Worm (Caenorhabditis elegans) whole organism, L4 larva: Measurements from ENCODE around the gene ins-17.

ENCODE experiments used
- D1046.2 ChIP-seq: fragments of 200-800 bp; sonication (Bioruptor generic); IDR thresholded peaks from 2 replicates; pipeline ENCODE4 v1.3.6; 2022; ENCODE audit warnings: missing genetic modification characterization, missing compliant biosample characterization
- F10B5.3 ChIP-seq: sonication (generic microtip); optimal IDR thresholded peaks from 2 replicates; lab custom pipeline; 2016; ENCODE audit warnings: mild to moderate bottlenecking, missing genetic modification characterization, missing compliant biosample characterization
- F37D6.2 ChIP-seq: sonication (generic microtip); optimal IDR thresholded peaks from 2 replicates; lab custom pipeline; 2016; ENCODE audit warnings: mild to moderate bottlenecking, missing genetic modification characterization, missing compliant biosample characterization
- R02D3.7 ChIP-seq: fragments of 150-350 bp; sonication (generic microtip); optimal IDR thresholded peaks from 3 replicates; lab custom pipeline; 2014; ENCODE audit warnings: missing biosample characterization, missing genetic modification characterization
- T26A8.4 ChIP-seq: fragments of 200-800 bp; sonication (Bioruptor generic); IDR thresholded peaks from 2 replicates; pipeline ENCODE4 v1.3.6; 2022; ENCODE audit warnings: missing genetic modification characterization, missing compliant biosample characterization
- Y105C5A.15 ChIP-seq: fragments of 200-800 bp; sonication (Bioruptor generic); IDR thresholded peaks from 2 replicates; pipeline ENCODE4 v1.3.6; 2022; ENCODE audit warnings: missing genetic modification characterization, missing compliant biosample characterization
- Y48G9A.11 ChIP-seq: fragments of 200-800 bp; sonication (Bioruptor generic); IDR thresholded peaks from 2 replicates; pipeline ENCODE4 v1.3.6; 2022; ENCODE audit warnings: missing genetic modification reagents, missing genetic modification characterization, missing compliant biosample characterization
- ZK546.5 ChIP-seq, 2 experiments: sonication (generic microtip); optimal IDR thresholded peaks; 2 replicates each; lab custom pipeline; 2017; ENCODE audit warnings: missing biosample characterization in 2 of 2, missing genetic modification characterization in 2 of 2
- arid-1 ChIP-seq: fragments of 200-800 bp; sonication (Bioruptor generic); conservative IDR thresholded peaks from 2 replicates; pipeline ENCODE4 v1.3.6; 2022; ENCODE audit warnings: missing genetic modification reagents, missing genetic modification characterization, missing compliant biosample characterization
- ceh-28 ChIP-seq: fragments of 150-350 bp; optimal IDR thresholded peaks from 2 replicates; lab custom pipeline; 2014; ENCODE audit warnings: missing biosample characterization, missing genetic modification reagents, missing genetic modification characterization
- ceh-32 ChIP-seq: sonication (generic microtip); optimal IDR thresholded peaks from 2 replicates; lab custom pipeline; 2016; ENCODE audit warnings: mild to moderate bottlenecking, missing genetic modification characterization, missing compliant biosample characterization; ENCODE audit not compliant: poor library complexity
- ceh-44 ChIP-seq: fragments of 200-800 bp; sonication (Bioruptor generic); IDR thresholded peaks from 2 replicates; pipeline ENCODE4 v1.3.6; 2022; ENCODE audit warnings: missing genetic modification reagents, missing genetic modification characterization, missing compliant biosample characterization
- ces-1 ChIP-seq: fragments of 150-350 bp; sonication (generic microtip); optimal IDR thresholded peaks from 4 replicates; lab custom pipeline; 2014; ENCODE audit warnings: missing biosample characterization, missing genetic modification reagents, missing genetic modification characterization
- ctbp-1 ChIP-seq: fragments of 200-800 bp; sonication (Bioruptor generic); IDR thresholded peaks from 2 replicates; pipeline ENCODE4 v1.3.6; 2022; ENCODE audit warnings: missing genetic modification reagents, missing genetic modification characterization, missing compliant biosample characterization
- daf-19 ChIP-seq: fragments of 200-800 bp; sonication (Bioruptor generic); conservative IDR thresholded peaks from 2 replicates; pipeline ENCODE4 v1.3.6; 2022; ENCODE audit warnings: missing genetic modification characterization, missing compliant biosample characterization
- daf-8 ChIP-seq: fragments of 200-800 bp; sonication (Bioruptor generic); IDR thresholded peaks from 2 replicates; pipeline ENCODE4 v1.3.6; 2022; ENCODE audit warnings: missing genetic modification characterization, missing compliant biosample characterization
- dmd-6 ChIP-seq: fragments of 200-800 bp; sonication (Bioruptor generic); IDR thresholded peaks from 2 replicates; pipeline ENCODE4 v1.3.6; 2022; ENCODE audit warnings: missing genetic modification reagents, missing genetic modification characterization, missing compliant biosample characterization
- dmd-8 ChIP-seq: fragments of 200-800 bp; sonication (Bioruptor generic); IDR thresholded peaks from 2 replicates; pipeline ENCODE4 v1.3.6; 2022; ENCODE audit warnings: missing genetic modification characterization, missing compliant biosample characterization
- duxl-1 ChIP-seq: sonication (generic microtip); optimal IDR thresholded peaks from 2 replicates; lab custom pipeline; 2016; ENCODE audit warnings: mild to moderate bottlenecking, missing genetic modification characterization, moderate library complexity, missing compliant biosample characterization; ENCODE audit not compliant: poor library complexity
- dve-1 ChIP-seq: sonication (generic microtip); optimal IDR thresholded peaks from 2 replicates; lab custom pipeline; 2017; ENCODE audit warnings: antibody characterized with exemption, mild to moderate bottlenecking, missing genetic modification characterization, missing compliant biosample characterization; ENCODE audit not compliant: insufficient read depth
- gei-8 ChIP-seq: fragments of 200-800 bp; sonication (Bioruptor generic); optimal IDR thresholded peaks from 2 replicates; lab custom pipeline; 2018; ENCODE audit warnings: mild to moderate bottlenecking, missing genetic modification characterization, missing compliant biosample characterization
- lim-7 ChIP-seq: fragments of 200-800 bp; sonication (Bioruptor generic); IDR thresholded peaks from 2 replicates; pipeline ENCODE4 v1.3.6; 2022; ENCODE audit warnings: missing genetic modification characterization, missing compliant biosample characterization
- lin-29 ChIP-seq: fragments of 200-800 bp; sonication (Bioruptor generic); IDR thresholded peaks from 2 replicates; pipeline ENCODE4 v1.3.6; 2022; ENCODE audit warnings: missing genetic modification reagents, missing genetic modification characterization, missing compliant biosample characterization
- lin-38 ChIP-seq: fragments of 200-800 bp; sonication (Bioruptor generic); IDR thresholded peaks from 2 replicates; pipeline ENCODE4 v1.3.6; 2022; ENCODE audit warnings: missing genetic modification reagents, missing genetic modification characterization, missing compliant biosample characterization
- madf-9 ChIP-seq: fragments of 200-800 bp; sonication (Bioruptor generic); conservative IDR thresholded peaks from 2 replicates; pipeline ENCODE4 v1.3.6; 2022; ENCODE audit warnings: missing genetic modification reagents, missing genetic modification characterization, missing compliant biosample characterization
- mdl-1 ChIP-seq, 2 experiments: fragments of 150-350 bp in 1 of 2; sonication (generic microtip) in 1 of 2; optimal IDR thresholded peaks; 2 replicates each; lab custom pipeline; 2014 to 2017; ENCODE audit warnings: missing biosample characterization in 2 of 2, missing genetic modification characterization in 2 of 2
- mes-2 ChIP-seq: sonication (generic microtip); optimal IDR thresholded peaks from 2 replicates; lab custom pipeline; 2016; ENCODE audit warnings: missing genotype, mild to moderate bottlenecking, missing genetic modification characterization, missing compliant biosample characterization; ENCODE audit not compliant: poor library complexity, severe bottlenecking
- mxl-2 ChIP-seq: fragments of 200-800 bp; sonication (Bioruptor generic); conservative IDR thresholded peaks from 2 replicates; pipeline ENCODE4 v1.3.6; 2022; ENCODE audit warnings: missing genetic modification reagents, missing genetic modification characterization, missing compliant biosample characterization
- mxl-3 ChIP-seq: fragments of 200-800 bp; sonication (Bioruptor generic); optimal IDR thresholded peaks from 2 replicates; lab custom pipeline; 2018; ENCODE audit warnings: mild to moderate bottlenecking, missing genetic modification characterization, missing compliant biosample characterization
- nhr-102 ChIP-seq: sonication (generic microtip); optimal IDR thresholded peaks from 2 replicates; lab custom pipeline; 2016; ENCODE audit warnings: mild to moderate bottlenecking, missing genetic modification characterization, moderate library complexity, missing compliant biosample characterization
- nhr-11 ChIP-seq: fragments of 150-350 bp; optimal IDR thresholded peaks from 2 replicates; lab custom pipeline; 2014; ENCODE audit warnings: missing biosample characterization, missing genetic modification characterization
- nhr-111 ChIP-seq: fragments of 200-800 bp; sonication (Bioruptor generic); optimal IDR thresholded peaks from 2 replicates; lab custom pipeline; 2018; ENCODE audit warnings: mild to moderate bottlenecking, missing genetic modification characterization, missing compliant biosample characterization
- nhr-25 ChIP-seq: sonication (generic microtip); optimal IDR thresholded peaks from 2 replicates; lab custom pipeline; 2017; ENCODE audit warnings: missing genetic modification characterization, mild to moderate bottlenecking, missing compliant biosample characterization, antibody characterized with exemption, moderate library complexity, borderline replicate concordance; ENCODE audit not compliant: insufficient read depth
- nhr-28 ChIP-seq: fragments of 150-350 bp; optimal IDR thresholded peaks from 2 replicates; lab custom pipeline; 2014; ENCODE audit warnings: missing biosample characterization, missing genetic modification characterization
- nhr-76 ChIP-seq: fragments of 150-350 bp; optimal IDR thresholded peaks from 2 replicates; lab custom pipeline; 2014; ENCODE audit warnings: missing biosample characterization, missing genetic modification characterization
- pha-4 ChIP-seq, 2 experiments: fragments of 150-350 bp in 1 of 2; fragments of 200-800 bp in 1 of 2; sonication (Bioruptor generic) in 1 of 2; IDR thresholded peaks in 1 of 2; optimal IDR thresholded peaks in 1 of 2; 2 replicates each; pipeline versions ENCODE4 v1.3.6 to Lab custom; 2014 to 2022; ENCODE audit warnings: missing genetic modification characterization in 2 of 2, missing genetic modification reagents in 2 of 2, missing biosample characterization in 1 of 2, missing compliant biosample characterization in 1 of 2
- php-3 ChIP-seq: fragments of 200-800 bp; sonication (Bioruptor generic); IDR thresholded peaks from 2 replicates; pipeline ENCODE4 v1.3.6; 2022; ENCODE audit warnings: missing genetic modification reagents, missing genetic modification characterization, missing compliant biosample characterization
- rbr-2 ChIP-seq: sonication (generic microtip); optimal IDR thresholded peaks from 2 replicates; lab custom pipeline; 2016; ENCODE audit warnings: missing genotype, missing genetic modification characterization, missing compliant biosample characterization
- sdz-12 ChIP-seq: fragments of 200-800 bp; sonication (Bioruptor generic); optimal IDR thresholded peaks from 2 replicates; lab custom pipeline; 2018; ENCODE audit warnings: mild to moderate bottlenecking, missing genetic modification characterization, missing compliant biosample characterization
- skn-1 ChIP-seq: fragments of 150-350 bp; optimal IDR thresholded peaks from 2 replicates; lab custom pipeline; 2014; ENCODE audit warnings: missing biosample characterization, missing genetic modification characterization
- snpc-1.2 ChIP-seq: fragments of 200-800 bp; sonication (Bioruptor generic); IDR thresholded peaks from 2 replicates; pipeline ENCODE4 v1.3.6; 2022; ENCODE audit warnings: missing genetic modification reagents, missing genetic modification characterization, missing compliant biosample characterization
- tag-97 ChIP-seq: fragments of 200-800 bp; sonication (Bioruptor generic); IDR thresholded peaks from 2 replicates; pipeline ENCODE4 v1.3.6; 2022; ENCODE audit warnings: missing genetic modification characterization, missing compliant biosample characterization
- tra-1 ChIP-seq: fragments of 200-800 bp; sonication (Bioruptor generic); IDR thresholded peaks from 2 replicates; pipeline ENCODE4 v1.3.6; 2022; ENCODE audit warnings: missing genetic modification reagents, missing genetic modification characterization, missing compliant biosample characterization
- unc-130 ChIP-seq: sonication (generic microtip); optimal IDR thresholded peaks from 2 replicates; lab custom pipeline; 2016; ENCODE audit warnings: missing genetic modification reagents, missing genetic modification characterization, missing compliant biosample characterization
- unc-62 ChIP-seq, 3 experiments: fragments of 150-350 bp in 1 of 3; sonication (generic microtip); optimal IDR thresholded peaks in 2 of 3; peaks in 1 of 3; 1 replicate in 1 of 3; 2 replicates in 2 of 3; lab custom pipeline; 2014 to 2017; ENCODE audit warnings: missing biosample characterization in 3 of 3, missing genetic modification characterization in 3 of 3, missing genetic modification reagents in 3 of 3, missing genotype in 1 of 3
- zag-1 ChIP-seq: fragments of 150-350 bp; optimal IDR thresholded peaks from 2 replicates; lab custom pipeline; 2014; ENCODE audit warnings: missing biosample characterization, missing genetic modification characterization
- zfp-3 ChIP-seq: fragments of 200-800 bp; sonication (Bioruptor generic); conservative IDR thresholded peaks from 2 replicates; pipeline ENCODE4 v1.3.6; 2022; ENCODE audit warnings: missing genetic modification reagents, missing genetic modification characterization, missing compliant biosample characterization
- ztf-7 ChIP-seq: fragments of 150-350 bp; optimal IDR thresholded peaks from 2 replicates; lab custom pipeline; 2014; ENCODE audit warnings: missing biosample characterization, missing genetic modification characterization

ins-17 gene

ce11 chrIII:4508064-4508905 lies 30.9 kb upstream of the ins-17 start, which contains the start of the genes cct-5 and F25F2.1 (continued):
- TF ChIP-seq F10B5.3 (tag; lab: Kevin White, UChicago) = no peak
- TF ChIP-seq D1046.2 (GFP tag; lab: Robert Waterston, UW) = no peak
- TF ChIP-seq tra-1 = no peak
- TF ChIP-seq duxl-1 (tag; lab: Kevin White, UChicago) = no peak
- no peak for TF ChIP-seq daf-8 (GFP tag; lab: Robert Waterston, UW)
- TF ChIP-seq dmd-6 (GFP tag; lab: Robert Waterston, UW) = 0 out of 2 replicates have a peak, but pooled peaks have one; percentile 22
- TF ChIP-seq unc-130 = peak; percentile 76
- no peak for TF ChIP-seq nhr-111 (GFP tag; lab: Kevin White, UChicago)
- TF ChIP-seq F37D6.2 (tag; lab: Kevin White, UChicago) = no peak
- TF ChIP-seq nhr-28 (tag; lab: Kevin White, UChicago) = peak; percentile 29
- no peak for TF ChIP-seq Y105C5A.15
- peak; percentile 70 for TF ChIP-seq mes-2 (tag; lab: Kevin White, UChicago)
- no peak for TF ChIP-seq nhr-76
- TF ChIP-seq dmd-8 = no peak
- no peak for TF ChIP-seq mxl-3
- TF ChIP-seq pha-4 (GFP tag; IDR thresholded peaks at IDR 0.05; lab: Robert Waterston, UW) = no peak
- no peak for TF ChIP-seq pha-4 (tag; optimal IDR thresholded peaks at IDR 0.05; lab: Kevin White, UChicago)
- peak; percentile 68 for TF ChIP-seq lin-38 (GFP tag; lab: Robert Waterston, UW)
- no peak for TF ChIP-seq lim-7 (GFP tag; lab: Robert Waterston, UW)
- no peak for TF ChIP-seq gei-8
- TF ChIP-seq lin-29 (GFP tag; lab: Robert Waterston, UW) = no peak
- no peak for TF ChIP-seq zag-1 (tag; lab: Kevin White, UChicago)
- no peak for TF ChIP-seq skn-1
- TF ChIP-seq T26A8.4 (GFP tag; lab: Robert Waterston, UW) = no peak
- TF ChIP-seq arid-1 (GFP tag; lab: Robert Waterston, UW) = peak; percentile 53; the same call in 1 of the 2 replicates
- no peak for TF ChIP-seq snpc-1.2
- no peak for TF ChIP-seq R02D3.7 (tag; lab: Kevin White, UChicago)
- TF ChIP-seq ztf-7 (tag; lab: Kevin White, UChicago) = peak; percentile 69
- TF ChIP-seq dve-1 (tag; lab: Kevin White, UChicago) = peak; percentile 35
- peak; percentile 19 for TF ChIP-seq nhr-11
- peak; percentile 26 for TF ChIP-seq rbr-2 (tag; lab: Kevin White, UChicago)
- no peak for TF ChIP-seq daf-19 (GFP tag; lab: Robert Waterston, UW)
- TF ChIP-seq Y48G9A.11 (GFP tag; lab: Robert Waterston, UW) = no peak
- TF ChIP-seq ZK546.5 (tag; optimal IDR thresholded peaks at IDR 0.05; lab: Kevin White, UChicago) = no peak
- no peak for TF ChIP-seq ctbp-1 (GFP tag; lab: Robert Waterston, UW)
- no peak for TF ChIP-seq sdz-12 (GFP tag; lab: Kevin White, UChicago)
- no peak for TF ChIP-seq madf-9 (GFP tag; lab: Robert Waterston, UW)
- TF ChIP-seq nhr-25 (tag; lab: Kevin White, UChicago) = no peak
- no peak for TF ChIP-seq nhr-102 (tag; lab: Kevin White, UChicago)
- TF ChIP-seq ceh-28 (tag; lab: Kevin White, UChicago) = no peak
- TF ChIP-seq zfp-3 = no peak
- no peak for TF ChIP-seq unc-62 (GFP tag; optimal IDR thresholded peaks at IDR 0.05 in 1 of 2; lab: Kevin White, UChicago)
- TF ChIP-seq unc-62 (tag; optimal IDR thresholded peaks at IDR 0.05; lab: Kevin White, UChicago) = no peak
- TF ChIP-seq mdl-1 (tag; optimal IDR thresholded peaks at IDR 0.05; lab: Kevin White, UChicago) = no peak
- no peak for TF ChIP-seq mxl-2
- no peak for TF ChIP-seq ceh-44 (GFP tag; lab: Robert Waterston, UW)
- TF ChIP-seq ceh-32 = no peak
- no peak for TF ChIP-seq php-3 (GFP tag; lab: Robert Waterston, UW)
- no peak for TF ChIP-seq ces-1 (GFP tag; lab: Kevin White, UChicago)
- TF ChIP-seq tag-97 (GFP tag; lab: Robert Waterston, UW) = no peak
